Fruit fly (Drosophila melanogaster) whole organism, prepupa: Measurements from ENCODE around the gene sle.
"Not testable (repeated sequence)": the region's sequence is repeated elsewhere in the genome, so short reads cannot be mapped to it uniquely, and the experiment has no call there.

Experiments used
- Blimp-1 ChIP-seq: fragments of 200-800 bp; sonication (Bioruptor generic); optimal IDR thresholded peaks from 3 replicates; lab custom pipeline; 2017; ENCODE audit warnings: missing biosample characterization, missing genetic modification characterization, mild to moderate bottlenecking, moderate library complexity, missing genetic modification reagents
- CG11294 ChIP-seq: fragments of 200-800 bp; sonication (Bioruptor generic); IDR thresholded peaks from 2 replicates; pipeline ENCODE4 v1.3.6; 2022; ENCODE audit warnings: missing biosample characterization, missing genetic modification characterization
- CG15336 ChIP-seq: fragments of 200-800 bp; sonication (Bioruptor generic); IDR thresholded peaks from 2 replicates; pipeline ENCODE4 v1.3.6; 2022; ENCODE audit warnings: missing biosample characterization, missing genetic modification characterization
- CG16779 ChIP-seq: fragments of 200-800 bp; sonication (Bioruptor generic); optimal IDR thresholded peaks from 3 replicates; lab custom pipeline; 2017; ENCODE audit warnings: missing biosample characterization, mild to moderate bottlenecking, missing genetic modification characterization
- CG3919 ChIP-seq: fragments of 200-800 bp; sonication (Bioruptor generic); optimal IDR thresholded peaks from 3 replicates; lab custom pipeline; 2016; ENCODE audit warnings: missing biosample characterization, missing genetic modification characterization
- CG8632 ChIP-seq: fragments of 200-800 bp; sonication (Bioruptor generic); optimal IDR thresholded peaks from 3 replicates; lab custom pipeline; 2016; ENCODE audit warnings: missing biosample characterization, missing genetic modification characterization
- Eip78C ChIP-seq: fragments of 200-800 bp; sonication (Bioruptor generic); peaks from one replicate; lab custom pipeline; 2016; ENCODE audit warnings: missing biosample characterization, missing genetic modification characterization
- Ets96B ChIP-seq: fragments of 200-800 bp; optimal IDR thresholded peaks from 2 replicates; lab custom pipeline; 2019; ENCODE audit warnings: missing biosample characterization, mild to moderate bottlenecking, missing genetic modification characterization, moderate library complexity
- Gug ChIP-seq: fragments of 200-800 bp; sonication (Bioruptor generic); IDR thresholded peaks from 2 replicates; pipeline ENCODE4 v1.3.6; 2022; ENCODE audit warnings: missing biosample characterization, missing genetic modification characterization
- OdsH ChIP-seq: fragments of 200-800 bp; sonication (Bioruptor generic); optimal IDR thresholded peaks from 3 replicates; lab custom pipeline; 2016; ENCODE audit warnings: missing biosample characterization, missing genetic modification characterization
- Sox15 ChIP-seq: fragments of 200-800 bp; sonication (Bioruptor generic); optimal IDR thresholded peaks from 3 replicates; lab custom pipeline; 2016; ENCODE audit warnings: missing biosample characterization, missing genetic modification characterization
- cyc ChIP-seq: fragments of 200-800 bp; sonication (Bioruptor generic); optimal IDR thresholded peaks from 3 replicates; lab custom pipeline; 2016; ENCODE audit warnings: missing biosample characterization, missing genetic modification characterization
- eg ChIP-seq: fragments of 200-800 bp; sonication (Bioruptor generic); IDR thresholded peaks from 3 replicates; pipeline ENCODE4 v1.3.6; 2022; ENCODE audit warnings: missing biosample characterization, missing genetic modification characterization
- fd85E ChIP-seq: fragments of 200-800 bp; sonication (Bioruptor generic); optimal IDR thresholded peaks from 3 replicates; lab custom pipeline; 2016; ENCODE audit warnings: missing biosample characterization, missing genetic modification characterization

dm6 chr3R:10340649-10341048 lies 7.7 kb downstream of the sle start, which contains the start of gene CG18545:
- not testable (repeated sequence) for TF ChIP-seq Gug (GFP tag; lab: Robert Waterston, UW); Sox15; eg (GFP tag; lab: Robert Waterston, UW); cyc; Blimp-1 (GFP tag; lab: Kevin White, UChicago); CG15336 (GFP tag; lab: Robert Waterston, UW); CG3919 (GFP tag; lab: Kevin White, UChicago); Eip78C (GFP tag; lab: Kevin White, UChicago); CG8632 (GFP tag; lab: Kevin White, UChicago); fd85E (GFP tag; lab: Kevin White, UChicago); Ets96B; OdsH (GFP tag; lab: Kevin White, UChicago); CG11294 (GFP tag; lab: Robert Waterston, UW); CG16779 (tag; lab: Kevin White, UChicago)
